Worm (Caenorhabditis elegans) whole organism, L4/young adult: ENCODE data around the gene grsp-2.

ENCODE experiments used
- W03F9.2 ChIP-seq: fragments of 150-350 bp; optimal IDR thresholded peaks from 2 replicates; lab custom pipeline; 2014; ENCODE audit warnings: missing biosample characterization, missing genetic modification characterization
- dao-5 ChIP-seq: sonication (generic microtip); optimal IDR thresholded peaks from 2 replicates; lab custom pipeline; 2016; ENCODE audit warnings: missing genotype, missing genetic modification characterization, moderate library complexity, missing compliant biosample characterization
- him-1 ChIP-seq: sonication (generic microtip); optimal IDR thresholded peaks from 2 replicates; lab custom pipeline; 2016; ENCODE audit warnings: missing genotype, missing genetic modification reagents, missing genetic modification characterization, missing compliant biosample characterization

DNA sequence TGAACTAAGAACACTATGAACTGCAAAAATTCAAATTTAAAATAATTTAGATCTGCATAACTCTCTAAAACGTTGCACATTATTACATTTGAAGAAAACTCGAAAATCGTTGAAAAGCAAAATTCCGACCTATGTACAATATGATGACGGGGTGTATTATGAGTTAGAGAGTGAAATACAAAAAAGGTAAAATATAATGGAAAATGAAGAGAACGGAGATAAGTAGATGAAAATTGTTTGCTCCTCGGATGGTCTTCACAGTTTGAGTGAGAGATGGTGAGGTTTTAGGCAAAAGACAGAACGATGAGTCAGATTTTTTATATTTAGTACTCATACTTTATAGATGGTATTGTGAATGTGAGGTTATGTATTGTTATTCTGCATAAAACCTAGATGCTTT is 8.8 kb upstream of the grsp-2 start:
- TF ChIP-seq him-1 (tag; lab: Kevin White, UChicago) (no peak), dao-5 (tag; lab: Kevin White, UChicago) (no peak), W03F9.2 (tag; lab: Kevin White, UChicago) (no peak)
